Worm (Caenorhabditis elegans) whole organism, L3 larva: ENCODE measurements around the gene C01G10.1.

Experiments used
- R02D3.7 ChIP-seq: fragments of 150-350 bp; optimal IDR thresholded peaks from 2 replicates; lab custom pipeline; 2014; ENCODE audit warnings: missing biosample characterization, missing genetic modification characterization
- ZK546.5 ChIP-seq: sonication (generic microtip); optimal IDR thresholded peaks from 2 replicates; lab custom pipeline; 2017; ENCODE audit warnings: missing biosample characterization, missing genetic modification characterization
- ama-1 ChIP-seq: fragments of 150-350 bp; optimal IDR thresholded peaks from 2 replicates; lab custom pipeline; 2018
- ceh-28 ChIP-seq: fragments of 150-350 bp; optimal IDR thresholded peaks from 2 replicates; lab custom pipeline; 2014; ENCODE audit warnings: missing biosample characterization, missing genetic modification reagents, missing genetic modification characterization
- ceh-82 ChIP-seq: fragments of 150-350 bp; optimal IDR thresholded peaks from 2 replicates; lab custom pipeline; 2014; ENCODE audit warnings: missing biosample characterization, missing genetic modification characterization
- egl-27 ChIP-seq: sonication (generic microtip); optimal IDR thresholded peaks from 4 replicates; lab custom pipeline; 2017; ENCODE audit warnings: missing biosample characterization, missing genetic modification reagents, missing genetic modification characterization
- elt-1 ChIP-seq: fragments of 150-350 bp; optimal IDR thresholded peaks from 2 replicates; lab custom pipeline; 2014; ENCODE audit warnings: missing biosample characterization, missing genetic modification characterization
- nhr-11 ChIP-seq: fragments of 150-350 bp; optimal IDR thresholded peaks from 2 replicates; lab custom pipeline; 2014; ENCODE audit warnings: missing biosample characterization, missing genetic modification characterization
- nhr-67 ChIP-seq: fragments of 150-350 bp; optimal IDR thresholded peaks from 2 replicates; lab custom pipeline; 2014; ENCODE audit warnings: missing biosample characterization, missing genetic modification characterization
- tbx-2 ChIP-seq: sonication (generic microtip); optimal IDR thresholded peaks from 2 replicates; lab custom pipeline; 2016; ENCODE audit warnings: mild to moderate bottlenecking, missing genetic modification characterization, missing compliant biosample characterization

- TF ChIP-seq tbx-2 (tag; lab: Kevin White, UChicago): no peak
- no peak for TF ChIP-seq ZK546.5 (tag; lab: Kevin White, UChicago)
- TF ChIP-seq elt-1 (tag; lab: Kevin White, UChicago): no peak
- no peak for TF ChIP-seq ceh-28 (tag; lab: Kevin White, UChicago)
- TF ChIP-seq ceh-82 (tag; lab: Kevin White, UChicago): no peak
- no peak for TF ChIP-seq nhr-67
- no peak for TF ChIP-seq ama-1 (lab: Kevin White, UChicago)
- no peak for TF ChIP-seq nhr-11
- TF ChIP-seq egl-27 (tag; lab: Kevin White, UChicago): no peak
- no peak for TF ChIP-seq R02D3.7 (tag; lab: Kevin White, UChicago)
Observed at ce11 chrV:15119517-15119916, 20.0 kb downstream of the C01G10.1 start, which contains the start of gene flor-1.
